Fruit fly (Drosophila melanogaster) whole organism, pupa: Measurements from ENCODE around the gene Dus4.

ENCODE experiments used
- CG10348 ChIP-seq: fragments of 200-800 bp; sonication (Bioruptor generic); IDR thresholded peaks from 2 replicates; pipeline ENCODE4 v1.3.6; 2022; ENCODE audit warnings: missing biosample characterization, missing genetic modification characterization
- CG12605 ChIP-seq: fragments of 200-800 bp; sonication (Bioruptor generic); IDR thresholded peaks from 2 replicates; pipeline ENCODE4 v1.3.6; 2022; ENCODE audit warnings: missing biosample characterization, missing genetic modification characterization
- CG13204 ChIP-seq: fragments of 200-800 bp; sonication (Bioruptor generic); optimal IDR thresholded peaks from 2 replicates; lab custom pipeline; 2018; ENCODE audit warnings: missing biosample characterization, mild to moderate bottlenecking, missing genetic modification characterization, moderate library complexity
- CG14655 ChIP-seq: fragments of 200-800 bp; sonication (Bioruptor generic); optimal IDR thresholded peaks from 3 replicates; lab custom pipeline; 2017; ENCODE audit warnings: mild to moderate bottlenecking, missing biosample characterization, missing genetic modification reagents, missing genetic modification characterization
- CG15710 ChIP-seq: fragments of 200-800 bp; sonication (Bioruptor generic); optimal IDR thresholded peaks from 2 replicates; lab custom pipeline; 2018; ENCODE audit warnings: missing biosample characterization, mild to moderate bottlenecking, missing genetic modification characterization, moderate library complexity
- CG17806 ChIP-seq: fragments of 200-800 bp; sonication (Bioruptor generic); optimal IDR thresholded peaks from 2 replicates; lab custom pipeline; 2018; ENCODE audit warnings: missing biosample characterization, mild to moderate bottlenecking, missing genetic modification characterization, moderate library complexity
- CG32121 ChIP-seq: fragments of 200-800 bp; sonication (Bioruptor generic); IDR thresholded peaks from 2 replicates; pipeline ENCODE4 v1.3.6; 2022; ENCODE audit warnings: missing biosample characterization, missing genetic modification characterization
- CG34367 ChIP-seq: fragments of 200-800 bp; sonication (Bioruptor generic); optimal IDR thresholded peaks from 2 replicates; lab custom pipeline; 2018; ENCODE audit warnings: missing biosample characterization, mild to moderate bottlenecking, missing genetic modification characterization
- CG4496 ChIP-seq: fragments of 200-800 bp; sonication (Bioruptor generic); IDR thresholded peaks from 3 replicates; pipeline ENCODE4 v1.3.6; 2022; ENCODE audit warnings: missing biosample characterization, missing genetic modification characterization
- CG8159 ChIP-seq: fragments of 200-800 bp; sonication (Bioruptor generic); optimal IDR thresholded peaks from 3 replicates; lab custom pipeline; 2018; ENCODE audit warnings: missing biosample characterization, mild to moderate bottlenecking, missing genetic modification characterization, moderate library complexity
- CG8301 ChIP-seq: fragments of 200-800 bp; sonication (Bioruptor generic); optimal IDR thresholded peaks from 2 replicates; lab custom pipeline; 2018; ENCODE audit warnings: missing biosample characterization, mild to moderate bottlenecking, missing genetic modification characterization
- CG9948 ChIP-seq: fragments of 200-800 bp; sonication (Bioruptor generic); optimal IDR thresholded peaks from 2 replicates; lab custom pipeline; 2018; ENCODE audit warnings: missing biosample characterization, mild to moderate bottlenecking, missing genetic modification characterization, moderate library complexity
- D1 ChIP-seq: fragments of 200-800 bp; sonication (Bioruptor generic); optimal IDR thresholded peaks from 2 replicates; lab custom pipeline; 2018; ENCODE audit warnings: missing biosample characterization, mild to moderate bottlenecking, missing genetic modification characterization, moderate library complexity
- EcR ChIP-seq: fragments of 200-800 bp; sonication (Bioruptor generic); optimal IDR thresholded peaks from 3 replicates; lab custom pipeline; 2019; ENCODE audit warnings: missing biosample characterization, missing genetic modification characterization, mild to moderate bottlenecking, moderate library complexity, missing genetic modification reagents
- Ets98B ChIP-seq: fragments of 200-800 bp; sonication (Bioruptor generic); IDR thresholded peaks from 2 replicates; pipeline ENCODE4 v1.3.6; 2022; ENCODE audit warnings: missing biosample characterization, missing genetic modification characterization
- Pif1A ChIP-seq: fragments of 200-800 bp; sonication (Bioruptor generic); optimal IDR thresholded peaks from 3 replicates; lab custom pipeline; 2016; ENCODE audit warnings: missing biosample characterization, missing genetic modification characterization
- Pif1B ChIP-seq: fragments of 200-800 bp; sonication (Bioruptor generic); optimal IDR thresholded peaks from 3 replicates; lab custom pipeline; 2016; ENCODE audit warnings: missing biosample characterization, missing genetic modification characterization
- Snoo ChIP-seq: fragments of 200-800 bp; sonication (Bioruptor generic); optimal IDR thresholded peaks from 3 replicates; lab custom pipeline; 2017; ENCODE audit warnings: missing biosample characterization, mild to moderate bottlenecking, missing genetic modification characterization, inconsistent platforms
- fd96Ca ChIP-seq: fragments of 200-800 bp; sonication (Bioruptor generic); IDR thresholded peaks from 3 replicates; pipeline ENCODE4 v1.3.6; 2022; ENCODE audit warnings: missing biosample characterization, missing genetic modification characterization
- gl ChIP-seq: fragments of 200-800 bp; sonication (Bioruptor generic); optimal IDR thresholded peaks from 2 replicates; lab custom pipeline; 2018; ENCODE audit warnings: missing biosample characterization, mild to moderate bottlenecking, missing genetic modification characterization
- rn ChIP-seq: fragments of 200-800 bp; sonication (Bioruptor generic); IDR thresholded peaks from 2 replicates; pipeline ENCODE4 v1.3.6; 2022; ENCODE audit warnings: missing biosample characterization, missing genetic modification characterization

The Dus4 gene

DNA sequence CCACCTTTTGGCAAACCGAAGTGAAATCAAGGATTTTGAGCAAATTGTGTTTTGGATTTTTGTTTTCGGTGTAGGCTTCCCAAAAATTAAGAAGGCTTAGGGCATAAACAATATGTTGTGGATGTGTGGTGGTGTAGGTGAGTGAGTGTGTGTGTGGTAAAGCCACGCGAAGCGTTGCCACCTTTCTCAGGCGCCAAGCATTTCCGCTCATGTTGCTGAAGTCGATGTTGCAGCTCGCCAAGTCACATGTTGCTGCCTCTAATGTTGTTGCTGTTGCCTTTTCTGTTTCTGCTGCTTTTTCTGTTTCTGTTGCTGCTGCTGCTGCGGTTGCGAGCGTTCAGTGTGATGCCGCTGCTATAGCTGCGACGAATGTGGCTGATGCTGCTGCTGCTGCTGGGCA lies 16.6 kb downstream of the Dus4 start:
- TF ChIP-seq D1 (tag; lab: Kevin White, UChicago) = no peak
- no peak for TF ChIP-seq gl
- TF ChIP-seq CG17806 (tag; lab: Kevin White, UChicago) = no peak
- TF ChIP-seq Pif1A (GFP tag; lab: Kevin White, UChicago) = no peak
- no peak for TF ChIP-seq CG32121 (GFP tag; lab: Robert Waterston, UW)
- no peak for TF ChIP-seq EcR (GFP tag; lab: Kevin White, UChicago)
- no peak for TF ChIP-seq CG9948 (tag; lab: Kevin White, UChicago)
- TF ChIP-seq CG13204 (GFP tag; lab: Kevin White, UChicago) = no peak
- TF ChIP-seq CG34367 (tag; lab: Kevin White, UChicago) = no peak
- TF ChIP-seq Ets98B = no peak
- no peak for TF ChIP-seq Snoo (tag; lab: Kevin White, UChicago)
- TF ChIP-seq fd96Ca (GFP tag; lab: Robert Waterston, UW) = no peak
- no peak for TF ChIP-seq rn (GFP tag; lab: Robert Waterston, UW)
- TF ChIP-seq CG10348 (GFP tag; lab: Robert Waterston, UW) = no peak

DNA sequence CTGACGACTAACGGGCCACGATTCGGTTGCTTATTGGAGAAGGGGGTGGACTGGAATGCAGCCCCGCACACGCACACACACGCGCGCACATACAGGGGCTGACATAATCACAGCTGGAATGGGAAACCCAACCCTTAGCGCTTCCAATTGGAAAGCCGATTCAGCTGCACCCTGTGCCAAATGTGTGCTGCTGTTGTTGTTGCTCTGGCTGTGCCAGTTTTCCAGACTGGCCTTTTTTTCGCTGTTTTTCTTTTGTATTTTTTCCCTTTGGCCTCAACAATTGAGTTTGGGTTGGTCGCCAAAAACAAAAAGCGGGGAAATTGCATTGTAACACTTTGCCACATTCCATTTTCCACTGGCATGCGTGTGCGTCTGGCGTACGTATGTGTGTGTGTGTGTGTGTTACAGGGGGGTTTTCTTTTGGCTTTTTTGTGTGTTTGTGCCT lies 20.2 kb downstream of the Dus4 start:
- TF ChIP-seq CG15710 (tag; lab: Kevin White, UChicago) (no peak), CG32121 (GFP tag; lab: Robert Waterston, UW) (no peak), CG9948 (tag; lab: Kevin White, UChicago) (no peak), rn (GFP tag; lab: Robert Waterston, UW) (no peak), CG17806 (tag; lab: Kevin White, UChicago) (no peak), D1 (tag; lab: Kevin White, UChicago) (no peak), fd96Ca (GFP tag; lab: Robert Waterston, UW) (no peak), CG12605 (GFP tag; lab: Robert Waterston, UW) (no peak), gl (no peak), Pif1A (GFP tag; lab: Kevin White, UChicago) (no peak), CG10348 (GFP tag; lab: Robert Waterston, UW) (no peak), Pif1B (no peak)

DNA sequence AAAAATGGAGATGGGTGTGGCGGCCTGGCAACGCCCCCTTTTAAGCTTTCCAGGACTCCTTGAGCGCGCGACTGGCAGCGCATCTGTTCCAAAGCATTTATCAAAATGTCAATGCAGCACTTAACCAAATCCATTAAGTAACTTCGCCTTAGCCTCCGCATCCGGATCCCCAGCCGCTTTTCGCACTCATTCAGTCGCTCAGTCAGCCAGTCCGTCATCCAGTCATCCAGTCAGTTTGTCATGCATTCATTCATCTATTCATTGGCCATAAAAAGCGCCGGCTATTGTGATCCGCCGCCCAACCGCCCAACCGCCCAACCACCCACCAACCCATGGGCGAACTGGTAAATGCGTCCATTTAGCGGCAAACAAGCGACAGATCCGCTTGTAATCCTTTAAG lies 25.8 kb downstream of the Dus4 start:
- no peak for TF ChIP-seq CG4496 (GFP tag; lab: Robert Waterston, UW)
- TF ChIP-seq CG8159 = no peak
- no peak for TF ChIP-seq CG8301
- TF ChIP-seq fd96Ca (GFP tag; lab: Robert Waterston, UW) = no peak
- no peak for TF ChIP-seq Ets98B
- TF ChIP-seq gl = no peak
- no peak for TF ChIP-seq CG34367 (tag; lab: Kevin White, UChicago)
- TF ChIP-seq EcR (GFP tag; lab: Kevin White, UChicago) = no peak
- TF ChIP-seq CG9948 (tag; lab: Kevin White, UChicago) = no peak
- no peak for TF ChIP-seq rn (GFP tag; lab: Robert Waterston, UW)

DNA sequence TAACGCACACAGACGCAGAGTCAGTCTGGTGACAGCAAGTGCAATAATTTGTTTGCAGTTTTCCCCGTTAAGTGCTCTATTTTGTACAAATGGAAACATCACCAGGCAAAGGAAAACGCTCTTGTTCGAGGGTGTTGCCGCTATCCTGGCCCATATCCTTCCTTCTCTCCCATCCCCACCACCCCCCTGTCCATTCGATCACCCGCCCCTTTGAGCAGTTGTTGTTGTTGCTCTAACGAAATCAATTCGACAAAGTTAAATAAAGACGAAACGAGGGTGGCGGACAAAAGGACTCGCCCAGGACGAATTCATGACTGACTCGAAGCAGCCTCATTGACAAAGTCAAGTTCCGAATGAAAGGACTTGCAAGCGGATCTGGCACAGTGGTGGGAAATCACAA lies 26.3 kb downstream of the Dus4 start:
- TF ChIP-seq fd96Ca (GFP tag; lab: Robert Waterston, UW) (no peak), CG8159 (no peak), CG34367 (tag; lab: Kevin White, UChicago) (no peak), CG9948 (tag; lab: Kevin White, UChicago) (no peak)

DNA sequence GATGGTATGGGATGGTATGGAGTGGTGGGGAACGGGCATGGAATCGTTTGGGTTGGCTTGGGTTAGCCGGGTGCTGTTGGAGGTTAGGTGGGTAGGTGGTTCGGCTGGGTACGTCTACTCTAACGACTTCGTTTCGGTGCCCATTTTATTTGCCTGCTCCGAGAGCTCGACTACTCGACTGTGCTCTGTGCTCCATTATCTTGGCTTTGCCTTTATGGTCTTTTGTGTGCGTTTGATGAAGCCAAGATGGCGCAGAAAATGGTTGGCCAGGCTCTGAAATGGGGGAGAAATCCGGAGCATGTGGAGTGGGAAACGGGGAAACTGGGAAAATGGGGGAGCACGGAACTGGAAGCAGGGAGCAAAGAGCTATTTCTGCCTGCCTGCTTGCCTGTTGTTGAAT lies 30.8 kb downstream of the Dus4 start:
- TF ChIP-seq Pif1A (GFP tag; lab: Kevin White, UChicago) (no peak), D1 (tag; lab: Kevin White, UChicago) (no peak), CG14655 (GFP tag; lab: Kevin White, UChicago) (no peak), CG4496 (GFP tag; lab: Robert Waterston, UW) (no peak), CG34367 (tag; lab: Kevin White, UChicago) (no peak), CG32121 (GFP tag; lab: Robert Waterston, UW) (no peak), CG17806 (tag; lab: Kevin White, UChicago) (no peak), Pif1B (no peak), gl (no peak), rn (GFP tag; lab: Robert Waterston, UW) (no peak), CG8159 (no peak), fd96Ca (GFP tag; lab: Robert Waterston, UW) (no peak), Ets98B (no peak), CG12605 (GFP tag; lab: Robert Waterston, UW) (no peak), CG10348 (GFP tag; lab: Robert Waterston, UW) (no peak), CG9948 (tag; lab: Kevin White, UChicago) (no peak), CG8301 (no peak), CG15710 (tag; lab: Kevin White, UChicago) (no peak)

DNA sequence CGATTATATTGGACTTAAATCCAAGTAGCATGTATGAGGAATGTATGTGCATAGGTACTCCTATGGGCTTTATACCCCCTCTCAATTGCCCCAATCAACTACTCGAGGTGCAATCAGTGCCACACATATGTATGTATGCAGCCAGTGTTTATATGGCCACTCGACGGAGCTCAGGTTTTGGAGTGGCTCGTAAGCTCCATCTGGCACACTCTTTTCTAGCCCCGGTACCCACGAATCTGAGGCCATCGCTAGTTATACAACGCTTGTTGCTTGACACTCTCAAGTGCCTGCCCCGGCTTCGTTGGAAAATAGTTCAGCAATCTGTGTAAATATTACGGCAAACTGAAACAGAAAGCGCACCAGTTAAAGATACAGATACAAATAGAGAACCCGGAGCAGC lies 33.3 kb downstream of the Dus4 start:
- TF ChIP-seq Pif1B = no peak
- no peak for TF ChIP-seq rn (GFP tag; lab: Robert Waterston, UW)
- TF ChIP-seq CG10348 (GFP tag; lab: Robert Waterston, UW) = no peak
- TF ChIP-seq CG15710 (tag; lab: Kevin White, UChicago) = no peak
- no peak for TF ChIP-seq gl

DNA sequence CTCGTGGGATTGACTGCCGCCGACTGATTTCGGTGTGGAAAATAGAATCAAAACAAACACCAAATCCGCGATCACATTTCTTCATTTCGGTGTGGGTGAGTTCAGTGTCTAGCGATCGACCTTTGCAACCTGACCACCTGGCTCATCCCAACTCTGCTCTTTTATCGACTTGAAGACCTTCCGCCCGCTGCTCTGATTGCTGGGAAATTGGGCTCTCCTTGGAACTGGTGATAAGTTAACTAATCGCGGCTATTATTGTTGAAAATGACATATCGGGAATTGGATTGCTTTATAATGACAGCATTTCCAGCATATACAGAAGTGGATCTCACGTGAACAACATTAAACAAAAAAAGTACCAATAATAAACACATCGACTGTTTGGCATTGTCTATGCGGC lies 34.3 kb downstream of the Dus4 start:
- TF ChIP-seq CG14655 (GFP tag; lab: Kevin White, UChicago) = no peak
